Worm (Caenorhabditis elegans) whole organism, early embryonic: Measurements from ENCODE around the gene Y45F10B.12.

Experiments used
- B0310.2 ChIP-seq: sonication (generic microtip); optimal IDR thresholded peaks from 2 replicates; lab custom pipeline; 2016; ENCODE audit warnings: mild to moderate bottlenecking, missing genetic modification characterization, missing compliant biosample characterization
- F13C5.2 ChIP-seq: sonication (generic microtip); optimal IDR thresholded peaks from 2 replicates; lab custom pipeline; 2017; ENCODE audit warnings: mild to moderate bottlenecking, missing genetic modification characterization, inconsistent platforms, missing compliant biosample characterization
- aly-1 ChIP-seq: sonication (generic microtip); optimal IDR thresholded peaks from 2 replicates; lab custom pipeline; 2016; ENCODE audit warnings: missing genetic modification characterization, missing compliant biosample characterization
- ama-1 ChIP-seq: fragments of 150-350 bp; optimal IDR thresholded peaks from 2 replicates; lab custom pipeline; 2014
- ceh-13 ChIP-seq: fragments of 200-800 bp; sonication (Bioruptor generic); optimal IDR thresholded peaks from 2 replicates; lab custom pipeline; 2018; ENCODE audit warnings: mild to moderate bottlenecking, missing genetic modification characterization, missing compliant biosample characterization
- ceh-36 ChIP-seq: sonication (generic microtip); optimal IDR thresholded peaks from 2 replicates; lab custom pipeline; 2016; ENCODE audit warnings: missing genetic modification characterization, inconsistent platforms, missing compliant biosample characterization
- ets-7 ChIP-seq: sonication (generic microtip); optimal IDR thresholded peaks from 2 replicates; lab custom pipeline; 2016; ENCODE audit warnings: missing genotype, missing genetic modification characterization, missing compliant biosample characterization
- flt-1 ChIP-seq: fragments of 200-800 bp; sonication (Bioruptor generic); IDR thresholded peaks from 2 replicates; pipeline ENCODE4 v1.3.6; 2022; ENCODE audit warnings: missing genetic modification characterization, missing compliant biosample characterization
- hmbx-1 ChIP-seq: sonication (generic microtip); optimal IDR thresholded peaks from 2 replicates; lab custom pipeline; 2016; ENCODE audit warnings: mild to moderate bottlenecking, missing genetic modification characterization, missing compliant biosample characterization
- hmg-4 ChIP-seq: fragments of 200-800 bp; sonication (Bioruptor generic); optimal IDR thresholded peaks from 2 replicates; lab custom pipeline; 2018; ENCODE audit warnings: mild to moderate bottlenecking, missing genetic modification characterization, missing compliant biosample characterization
- hnd-1 ChIP-seq: sonication (generic microtip); optimal IDR thresholded peaks from 2 replicates; lab custom pipeline; 2016; ENCODE audit warnings: missing genetic modification characterization, missing compliant biosample characterization
- pes-1 ChIP-seq: fragments of 200-800 bp; sonication (Bioruptor generic); IDR thresholded peaks from 2 replicates; pipeline ENCODE4 v1.3.6; 2022; ENCODE audit warnings: missing genetic modification reagents, missing genetic modification characterization, missing compliant biosample characterization
- scrt-1 ChIP-seq: fragments of 200-800 bp; sonication (Bioruptor generic); IDR thresholded peaks from 2 replicates; pipeline ENCODE4 v1.3.6; 2022; ENCODE audit warnings: missing genetic modification characterization, missing compliant biosample characterization
- sea-1 ChIP-seq: fragments of 200-800 bp; sonication (Bioruptor generic); conservative IDR thresholded peaks from 2 replicates; pipeline ENCODE4 v1.3.6; 2022; ENCODE audit warnings: missing genetic modification characterization, missing compliant biosample characterization
- tbx-11 ChIP-seq: fragments of 200-800 bp; sonication (Bioruptor generic); IDR thresholded peaks from 2 replicates; pipeline ENCODE4 v1.3.6; 2022; ENCODE audit warnings: missing genetic modification characterization, missing compliant biosample characterization
- tbx-37 ChIP-seq: fragments of 200-800 bp; sonication (Bioruptor generic); conservative IDR thresholded peaks from 2 replicates; pipeline ENCODE4 v1.3.6; 2022; ENCODE audit warnings: missing genetic modification reagents, missing genetic modification characterization, missing compliant biosample characterization
- tra-4 ChIP-seq: sonication (generic microtip); optimal IDR thresholded peaks from 2 replicates; lab custom pipeline; 2017; ENCODE audit warnings: missing genetic modification characterization, missing compliant biosample characterization

The Y45F10B.12 gene

ce11 chrIV:13609755-13610154 is 22.5 kb downstream of the Y45F10B.12 start, which contains the start of gene C08F11.13:
C08F11.13 (minus strand) TSS chrIV:13609892.
- no peak for TF ChIP-seq B0310.2
- TF ChIP-seq tbx-37: no peak
- no peak for TF ChIP-seq tra-4 (tag; lab: Kevin White, UChicago)
- TF ChIP-seq sea-1 (GFP tag; lab: Robert Waterston, UW): no peak
- TF ChIP-seq hmg-4 (GFP tag; lab: Kevin White, UChicago): no peak
- TF ChIP-seq tbx-11 (GFP tag; lab: Robert Waterston, UW): no peak

DNA sequence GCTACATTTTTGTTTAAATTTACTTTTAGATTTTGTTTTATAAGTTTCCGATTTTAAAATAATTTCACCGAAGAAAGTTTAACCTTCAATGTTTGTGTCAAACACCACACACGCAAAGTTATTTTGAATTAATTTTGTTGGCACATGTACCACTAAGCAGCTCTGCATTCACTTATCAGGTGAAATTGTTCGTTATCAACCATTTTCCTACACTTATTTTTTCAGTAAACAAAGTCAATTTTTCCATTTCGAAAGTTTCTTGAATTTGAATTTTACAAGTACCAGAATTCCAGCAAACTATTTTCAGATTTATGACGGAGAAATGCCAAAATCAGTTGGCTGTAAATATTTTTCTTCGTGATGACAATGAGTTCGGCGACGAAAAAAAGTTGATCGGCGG is 31.9 kb downstream of the Y45F10B.12 start, which contains the start of gene C08F11.3:
Gene C08F11.3 (plus strand): TSS at position 301 of the 400 bp plus-strand sequence.
- no peak for TF ChIP-seq ceh-36
- TF ChIP-seq aly-1 (tag; lab: Kevin White, UChicago): no peak
- TF ChIP-seq pes-1 (GFP tag; lab: Robert Waterston, UW): no peak
- no peak for TF ChIP-seq tbx-37
- TF ChIP-seq ceh-13 (GFP tag; lab: Kevin White, UChicago): no peak
- no peak for TF ChIP-seq scrt-1
- TF ChIP-seq ama-1 (lab: Kevin White, UChicago): no peak

DNA sequence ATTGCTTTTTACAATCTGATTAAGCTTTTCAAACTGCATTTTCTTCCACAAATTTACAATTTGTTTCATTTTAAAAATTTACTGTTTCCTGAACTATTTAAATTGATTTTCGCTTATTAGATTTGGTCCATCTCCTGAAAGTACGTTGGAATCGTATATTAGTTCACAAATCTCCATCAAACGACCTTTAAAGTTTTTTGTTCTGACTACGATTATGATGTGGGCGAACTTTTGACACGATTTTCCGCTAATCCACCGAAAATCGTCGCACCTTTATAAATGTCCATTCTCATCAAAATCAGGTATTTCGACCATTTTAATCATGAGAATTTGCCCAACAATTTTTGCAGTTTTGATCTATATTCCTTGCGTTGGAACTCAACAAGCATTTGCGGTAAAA is 36.3 kb downstream of the Y45F10B.12 start, which contains the start of gene C08F11.1:
Gene C08F11.1 (plus strand): TSS at position 301 of the 400 bp plus-strand sequence.
- TF ChIP-seq ceh-36 (no peak), B0310.2 (no peak), ama-1 (lab: Kevin White, UChicago) (no peak), F13C5.2 (tag; lab: Kevin White, UChicago) (no peak), hmbx-1 (tag; lab: Kevin White, UChicago) (no peak), hnd-1 (tag; lab: Kevin White, UChicago) (no peak), scrt-1 (no peak), tbx-37 (no peak), hmg-4 (GFP tag; lab: Kevin White, UChicago) (no peak), sea-1 (GFP tag; lab: Robert Waterston, UW) (no peak), pes-1 (GFP tag; lab: Robert Waterston, UW) (no peak)

DNA sequence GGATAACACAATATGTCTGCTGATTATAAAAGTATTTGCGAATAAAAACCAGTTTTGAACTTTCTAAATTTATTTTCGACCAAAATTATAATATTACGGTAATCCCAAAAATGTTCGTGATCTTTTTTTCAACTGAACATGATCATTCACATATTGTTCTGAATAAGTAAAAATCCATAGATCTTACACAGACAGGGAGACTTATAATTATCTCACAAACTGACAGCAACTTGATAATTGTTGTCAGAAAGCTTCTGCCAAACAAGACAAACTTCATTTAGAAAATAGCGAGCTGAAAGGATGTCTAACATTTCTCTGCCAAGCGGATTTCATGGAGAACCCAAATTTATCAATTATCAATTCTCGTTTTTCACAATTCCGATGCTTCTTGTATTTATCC is 39.2 kb downstream of the Y45F10B.12 start, which contains the start of gene sru-21:
Gene sru-21 (plus strand): TSS at position 301 of the 400 bp plus-strand sequence.
- no peak for TF ChIP-seq hmg-4 (GFP tag; lab: Kevin White, UChicago)
- TF ChIP-seq scrt-1: no peak
- no peak for TF ChIP-seq ama-1 (lab: Kevin White, UChicago)
- no peak for TF ChIP-seq pes-1 (GFP tag; lab: Robert Waterston, UW)
- TF ChIP-seq hnd-1 (tag; lab: Kevin White, UChicago): no peak
- no peak for TF ChIP-seq sea-1 (GFP tag; lab: Robert Waterston, UW)
- no peak for TF ChIP-seq flt-1 (GFP tag; lab: Robert Waterston, UW)
- no peak for TF ChIP-seq B0310.2

- TF ChIP-seq aly-1 (tag; lab: Kevin White, UChicago): no peak
- no peak for TF ChIP-seq ceh-13 (GFP tag; lab: Kevin White, UChicago)
- TF ChIP-seq F13C5.2 (tag; lab: Kevin White, UChicago): no peak
These were observed 45.3 kb downstream of the Y45F10B.12 start for ce11 chrIV:13632613-13633012.

- no peak for TF ChIP-seq tbx-37
- TF ChIP-seq hnd-1 (tag; lab: Kevin White, UChicago): no peak
- TF ChIP-seq tra-4 (tag; lab: Kevin White, UChicago): no peak
- TF ChIP-seq sea-1 (GFP tag; lab: Robert Waterston, UW): no peak
- no peak for TF ChIP-seq flt-1 (GFP tag; lab: Robert Waterston, UW)
- no peak for TF ChIP-seq ama-1 (lab: Kevin White, UChicago)
- TF ChIP-seq scrt-1: no peak
These were observed 45.9 kb downstream of the Y45F10B.12 start, which contains the start of gene fbxa-98 for ce11 chrIV:13633165-13633564. fbxa-98 (plus strand) TSS chrIV:13633407.

DNA sequence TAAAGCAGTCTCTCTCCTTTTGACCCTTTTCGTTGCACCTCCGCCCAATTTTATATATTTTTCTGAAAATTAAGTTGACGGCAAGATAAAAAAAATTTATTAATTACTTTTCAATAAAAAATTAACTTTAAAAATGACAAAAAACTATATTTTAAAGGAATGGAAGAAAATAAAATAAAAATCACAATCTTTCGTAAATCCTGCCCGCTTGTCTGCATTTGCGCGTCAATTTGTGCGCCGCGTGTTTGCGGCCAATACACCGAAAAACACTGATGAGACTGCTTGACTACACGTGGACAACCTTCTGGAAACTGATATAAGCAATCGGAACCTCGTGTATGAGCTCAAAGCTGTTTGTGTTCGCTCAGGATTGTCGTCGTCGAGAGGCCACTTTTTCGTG is 49.7 kb downstream of the Y45F10B.12 start, which contains the start of gene C08F11.7:
Gene C08F11.7 (plus strand): TSS at position 301 of the 400 bp plus-strand sequence.
- TF ChIP-seq tbx-11 (GFP tag; lab: Robert Waterston, UW): no peak
- no peak for TF ChIP-seq ceh-13 (GFP tag; lab: Kevin White, UChicago)
- TF ChIP-seq pes-1 (GFP tag; lab: Robert Waterston, UW): no peak
- TF ChIP-seq ets-7 (tag; lab: Kevin White, UChicago): no peak
- TF ChIP-seq hmbx-1 (tag; lab: Kevin White, UChicago): no peak
- TF ChIP-seq scrt-1: no peak
- no peak for TF ChIP-seq F13C5.2 (tag; lab: Kevin White, UChicago)
